Worm (Caenorhabditis elegans): ENCODE results near the gene sax-3.

The sax-3 gene

ce11 chrX:3444514-3444913 lies 21.2 kb downstream of the sax-3 start, which contains the start of gene ZK813.7:
TSS of gene ZK813.7 (plus strand) at chrX:3444814.
- TF ChIP-seq lin-13 (tag; optimal IDR thresholded peaks at IDR 0.05) (no peak), drap-1 (GFP tag; optimal IDR thresholded peaks at IDR 0.05) (no peak)

- TF ChIP-seq cnd-1 (tag; optimal IDR thresholded peaks at IDR 0.05): no peak
- TF ChIP-seq sem-2 (GFP tag; optimal IDR thresholded peaks at IDR 0.05): no peak
- no peak for TF ChIP-seq ceh-43 (GFP tag; optimal IDR thresholded peaks at IDR 0.05)
- TF ChIP-seq M03D4.4 (tag; optimal IDR thresholded peaks at IDR 0.05): no peak
- TF ChIP-seq snpc-4 (tag; optimal IDR thresholded peaks at IDR 0.05): no peak
- no peak for TF ChIP-seq zip-8 (tag; optimal IDR thresholded peaks at IDR 0.05)
- no peak for TF ChIP-seq lin-32 (GFP tag; optimal IDR thresholded peaks at IDR 0.05)
- TF ChIP-seq drap-1 (GFP tag; optimal IDR thresholded peaks at IDR 0.05): no peak
- TF ChIP-seq ztf-11 (tag; optimal IDR thresholded peaks at IDR 0.05): no peak
Measured at ce11 chrX:3443526-3443925, 22.2 kb downstream of the sax-3 start, which contains the start of gene ZK813.2. TSS of gene ZK813.2 (plus strand) at chrX:3443826.

DNA sequence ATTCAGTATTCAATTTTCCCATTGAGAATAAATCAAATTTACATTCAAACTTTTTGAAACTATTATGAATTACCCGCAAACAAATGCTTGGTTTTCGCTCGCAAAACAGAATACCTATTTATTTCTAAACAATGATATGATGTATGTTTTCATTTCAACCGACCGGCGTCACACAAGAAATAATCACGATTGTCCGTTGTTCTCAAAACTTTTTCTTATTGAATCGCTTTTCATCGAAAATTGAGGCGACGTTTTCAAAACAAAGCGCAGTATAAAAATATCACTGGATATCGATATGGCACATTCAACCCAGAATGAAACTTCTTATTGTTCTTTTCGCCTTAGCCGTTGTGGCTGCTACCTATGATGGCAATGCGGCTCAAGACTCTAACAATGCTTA lies 24.2 kb downstream of the sax-3 start, which contains the start of gene ZK813.3:
ZK813.3 (plus strand) TSS at position 301 of the 400 bp plus-strand sequence.
- no peak for TF ChIP-seq zip-8 (tag; optimal IDR thresholded peaks at IDR 0.05)
- no peak for TF ChIP-seq drap-1 (GFP tag; optimal IDR thresholded peaks at IDR 0.05)
- TF ChIP-seq tbx-8 (GFP tag; optimal IDR thresholded peaks at IDR 0.05): no peak
- TF ChIP-seq sem-2 (GFP tag; optimal IDR thresholded peaks at IDR 0.05): no peak
- no peak for TF ChIP-seq nhr-28 (tag; optimal IDR thresholded peaks at IDR 0.05)

DNA sequence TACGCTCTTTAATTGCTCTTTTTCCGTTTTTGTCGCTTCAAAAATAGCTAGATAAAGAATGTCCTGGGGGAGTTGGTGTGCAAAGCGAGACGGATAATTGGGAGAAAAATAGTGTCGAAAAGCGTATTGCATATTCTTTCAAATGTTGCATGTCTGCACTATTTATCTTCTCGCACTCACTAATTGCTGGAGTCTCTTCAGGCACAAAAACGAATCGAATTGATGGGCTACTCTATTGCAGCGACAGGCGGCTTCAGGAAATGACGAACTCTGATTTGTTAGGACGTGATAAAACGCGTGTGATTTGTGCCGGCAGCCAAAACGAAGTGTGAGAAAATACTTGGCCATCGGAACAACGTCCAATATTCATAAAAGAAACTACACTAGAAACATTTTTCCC lies 25.4 kb downstream of the sax-3 start:
- TF ChIP-seq unc-62 (GFP tag; optimal IDR thresholded peaks at IDR 0.05) (peak; percentile 39), drap-1 (GFP tag; optimal IDR thresholded peaks at IDR 0.05) (no peak)

DNA sequence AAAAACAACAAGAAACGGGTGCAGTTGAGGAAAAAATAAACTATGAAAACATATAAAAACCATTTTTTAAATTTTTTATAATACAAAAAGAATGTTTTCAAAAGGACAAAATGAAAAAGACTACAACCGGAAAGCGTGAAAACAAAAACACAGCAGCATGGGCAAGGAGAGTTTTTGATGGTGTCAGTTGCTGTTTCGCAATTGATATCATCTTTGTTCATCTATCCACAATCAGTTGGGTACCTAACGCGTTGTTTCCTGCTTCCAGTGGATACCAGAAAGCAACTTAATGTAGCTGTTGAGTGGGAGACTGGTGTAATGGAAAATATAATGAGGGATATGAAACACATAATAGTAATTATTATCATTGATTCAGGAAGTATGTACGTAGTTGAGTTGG lies 25.9 kb downstream of the sax-3 start:
- TF ChIP-seq lin-32 (GFP tag; optimal IDR thresholded peaks at IDR 0.05): no peak
- TF ChIP-seq bed-3 (GFP tag; optimal IDR thresholded peaks at IDR 0.05): no peak
- peak; percentile 63 for TF ChIP-seq hlh-1 (tag; optimal IDR thresholded peaks at IDR 0.05)
- TF ChIP-seq nhr-28 (tag; optimal IDR thresholded peaks at IDR 0.05): no peak
- no peak for TF ChIP-seq elt-1 (tag; optimal IDR thresholded peaks at IDR 0.05; ENCODE audit: borderline replicate concordance, insufficient read depth)

ce11 chrX:3430020-3430419 lies 35.7 kb downstream of the sax-3 start, which contains the start of gene ZK813.4:
TSS of gene ZK813.4 (minus strand) at chrX:3430120.
- TF ChIP-seq elt-1 (tag; optimal IDR thresholded peaks at IDR 0.05; ENCODE audit: borderline replicate concordance, insufficient read depth) (no peak), ceh-43 (GFP tag; optimal IDR thresholded peaks at IDR 0.05) (no peak), lin-32 (GFP tag; optimal IDR thresholded peaks at IDR 0.05) (no peak), ceh-83 (GFP tag; optimal IDR thresholded peaks at IDR 0.05) (no peak), snpc-4 (tag; optimal IDR thresholded peaks at IDR 0.05) (no peak), elt-3 (tag; optimal IDR thresholded peaks at IDR 0.05) (no peak), lin-13 (tag; optimal IDR thresholded peaks at IDR 0.05) (no peak), mls-2 (tag; optimal IDR thresholded peaks at IDR 0.05) (no peak), hlh-1 (tag; optimal IDR thresholded peaks at IDR 0.05) (no peak)

- no peak for TF ChIP-seq blmp-1 (tag; optimal IDR thresholded peaks at IDR 0.05)
- TF ChIP-seq pha-4 (tag; optimal IDR thresholded peaks at IDR 0.05): no peak
- TF ChIP-seq ceh-43 (GFP tag; optimal IDR thresholded peaks at IDR 0.05): no peak
- TF ChIP-seq elt-1 (tag; optimal IDR thresholded peaks at IDR 0.05; ENCODE audit: borderline replicate concordance, insufficient read depth): no peak
- TF ChIP-seq ces-1 (GFP tag; optimal IDR thresholded peaks at IDR 0.05): peak; percentile 53
- no peak for TF ChIP-seq ztf-11 (tag; optimal IDR thresholded peaks at IDR 0.05)
Measured at ce11 chrX:3429122-3429521, 36.6 kb downstream of the sax-3 start.

- TF ChIP-seq unc-39 (tag; optimal IDR thresholded peaks at IDR 0.05): no peak
- TF ChIP-seq snpc-4 (tag; optimal IDR thresholded peaks at IDR 0.05): no peak
- no peak for TF ChIP-seq ceh-43 (GFP tag; optimal IDR thresholded peaks at IDR 0.05)
- TF ChIP-seq nhr-2 (tag; optimal IDR thresholded peaks at IDR 0.05): no peak
- TF ChIP-seq elt-3 (tag; optimal IDR thresholded peaks at IDR 0.05): no peak
- no peak for TF ChIP-seq ztf-11 (tag; optimal IDR thresholded peaks at IDR 0.05)
- TF ChIP-seq lsy-2 (tag; optimal IDR thresholded peaks at IDR 0.05): no peak
- no peak for TF ChIP-seq sptf-1 (tag; optimal IDR thresholded peaks at IDR 0.05)
- no peak for TF ChIP-seq pha-4 (tag; optimal IDR thresholded peaks at IDR 0.05)
- no peak for TF ChIP-seq zip-8 (tag; optimal IDR thresholded peaks at IDR 0.05)
- TF ChIP-seq ceh-83 (GFP tag; optimal IDR thresholded peaks at IDR 0.05): no peak
- TF ChIP-seq mls-2 (tag; optimal IDR thresholded peaks at IDR 0.05): no peak
- TF ChIP-seq lin-13 (tag; optimal IDR thresholded peaks at IDR 0.05): no peak
- no peak for TF ChIP-seq mab-5 (tag; optimal IDR thresholded peaks at IDR 0.05)
- TF ChIP-seq cnd-1 (tag; optimal IDR thresholded peaks at IDR 0.05): no peak
- TF ChIP-seq flh-1 (GFP tag; optimal IDR thresholded peaks at IDR 0.05): no peak
- TF ChIP-seq nhr-76 (tag; optimal IDR thresholded peaks at IDR 0.05): no peak
Measured at ce11 chrX:3424516-3424915, 41.2 kb downstream of the sax-3 start, which contains the start of gene ZK813.6. TSS of gene ZK813.6 (plus strand) at chrX:3424816.
